Fruit fly (Drosophila melanogaster): Measurements from ENCODE around the gene Ir94e.

Ir94e gene

DNA sequence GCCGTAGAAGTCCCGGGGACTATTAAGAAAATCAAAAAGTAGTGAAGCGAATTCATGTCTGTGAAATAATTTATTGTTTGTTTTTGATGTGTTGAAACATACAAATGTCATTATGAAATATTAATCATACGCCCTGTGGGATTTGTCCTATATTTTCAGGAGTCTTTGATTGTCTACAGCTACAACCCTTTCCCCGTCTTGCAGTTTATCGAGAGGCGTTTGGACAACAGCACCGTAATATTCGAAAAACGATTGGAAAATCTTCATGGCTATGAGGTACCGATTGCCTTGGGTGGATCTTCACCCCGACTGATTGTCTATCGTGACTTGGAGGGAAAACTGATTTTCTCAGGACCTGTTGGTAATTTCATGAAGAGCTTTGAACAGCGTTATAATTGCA lies 1.7 kb upstream of the Ir94e start, which contains the start of gene CG17380:
Gene CG17380 (minus strand): TSS at position 101 of the 400 bp plus-strand sequence.
- TF ChIP-seq CG32767 (GFP tag; IDR thresholded peaks at IDR 0.05), result no peak

DNA sequence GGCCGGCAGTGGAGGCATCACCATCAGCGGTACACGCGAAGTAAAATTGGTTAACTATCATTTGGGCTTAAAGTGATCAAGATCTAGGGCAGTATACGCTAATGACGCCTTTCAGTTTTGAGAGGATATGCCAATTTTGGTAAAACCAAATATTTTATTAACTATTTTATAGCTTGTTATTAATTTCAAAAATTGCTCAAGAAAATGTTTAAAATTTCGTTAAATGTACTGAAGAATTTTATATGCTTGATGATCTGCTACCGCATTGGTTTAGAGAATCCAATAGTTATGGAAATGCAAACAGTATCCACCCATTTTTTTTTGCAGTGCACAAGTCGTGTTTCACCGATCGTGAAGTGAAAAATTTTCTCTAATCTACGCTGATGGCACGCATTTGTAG lies 2.6 kb downstream of the Ir94e start:
- TF ChIP-seq Dfd (GFP tag; optimal IDR thresholded peaks at IDR 0.05) (no peak), chinmo (GFP tag; IDR thresholded peaks at IDR 0.05; ENCODE audit: partially characterized antibody) (no peak), Lhr (GFP tag; optimal IDR thresholded peaks at IDR 0.05) (no peak), Sox102F (GFP tag; optimal IDR thresholded peaks at IDR 0.05) (peak; percentile 34), C15 (GFP tag; IDR thresholded peaks at IDR 0.05) (no peak), H15 (GFP tag; IDR thresholded peaks at IDR 0.05) (no peak), CoRest (tag; optimal IDR thresholded peaks at IDR 0.05) (peak; percentile 2), HmgZ (tag; optimal IDR thresholded peaks at IDR 0.05) (no peak), nerfin-2 (GFP tag; IDR thresholded peaks at IDR 0.05; ENCODE audit: partially characterized antibody) (no peak), row (GFP tag; IDR thresholded peaks at IDR 0.05) (no peak), dmrt11E (tag; optimal IDR thresholded peaks at IDR 0.05) (peak; percentile 7), ara (GFP tag; IDR thresholded peaks at IDR 0.05) (no peak), eve (GFP tag; optimal IDR thresholded peaks at IDR 0.05) (no peak), bab2 (GFP tag; optimal IDR thresholded peaks at IDR 0.05) (no peak), CG30020 (tag; optimal IDR thresholded peaks at IDR 0.05) (no peak), Mrtf (GFP tag; IDR thresholded peaks at IDR 0.05) (no peak), Oli (tag; optimal IDR thresholded peaks at IDR 0.05) (peak; percentile 18), CG1233 (GFP tag; optimal IDR thresholded peaks at IDR 0.05) (no peak), CG10565 (GFP tag; optimal IDR thresholded peaks at IDR 0.05) (no peak)

DNA sequence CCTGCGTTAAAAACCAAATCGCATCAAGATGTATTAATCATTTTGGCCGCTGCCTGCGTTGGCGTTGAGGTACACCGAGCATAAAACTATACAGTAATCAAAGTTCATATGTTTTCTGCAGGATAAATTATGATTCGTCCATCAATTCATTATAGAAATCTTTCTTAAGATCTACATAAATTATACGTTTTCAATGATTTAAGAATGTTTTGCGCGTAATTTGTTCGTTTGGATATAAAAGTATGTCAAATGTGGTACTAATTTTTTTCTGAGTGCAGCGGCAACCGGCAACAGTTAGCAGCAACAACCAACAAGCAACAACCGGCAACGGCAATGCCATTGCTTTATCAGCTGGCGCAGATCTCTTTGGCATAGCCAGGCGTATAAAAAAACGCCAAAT lies 11.3 kb downstream of the Ir94e start:
- TF ChIP-seq HLH54F (GFP tag; optimal IDR thresholded peaks at IDR 0.05), result no peak
- TF ChIP-seq Six4 (GFP tag; optimal IDR thresholded peaks at IDR 0.05), result no peak
- peak; percentile 57 for TF ChIP-seq Drgx (GFP tag; IDR thresholded peaks at IDR 0.05)

DNA sequence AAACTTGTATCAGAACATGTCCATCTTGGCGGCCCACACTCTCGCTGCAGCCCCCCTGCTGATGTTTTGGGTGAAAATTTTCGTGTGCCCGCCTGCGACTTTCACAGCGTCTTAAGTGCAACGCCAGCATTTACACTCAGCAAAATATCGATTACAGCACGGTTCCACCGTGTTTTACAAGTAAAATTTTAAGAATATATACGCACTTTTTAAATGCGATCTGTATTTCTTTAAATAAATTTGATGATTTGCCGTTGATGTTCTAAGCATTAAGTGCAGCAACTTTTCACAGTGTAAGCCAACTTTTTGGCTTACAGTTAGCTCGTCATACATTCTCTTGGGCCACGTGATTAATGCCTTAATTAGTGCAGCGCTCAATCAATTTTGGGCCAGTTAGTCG lies 12.3 kb downstream of the Ir94e start:
- no peak for TF ChIP-seq Aef1 (GFP tag; IDR thresholded peaks at IDR 0.05)
- 0 out of 2 replicates have a peak, but pooled peaks have one; percentile 34 for TF ChIP-seq Drgx (GFP tag; IDR thresholded peaks at IDR 0.05)
- TF ChIP-seq Gug (GFP tag; IDR thresholded peaks at IDR 0.05), result no peak
- TF ChIP-seq CG6791 (GFP tag; IDR thresholded peaks at IDR 0.05; ENCODE audit: partially characterized antibody), result no peak
- TF ChIP-seq CG4820 (GFP tag; optimal IDR thresholded peaks at IDR 0.05), result no peak

DNA sequence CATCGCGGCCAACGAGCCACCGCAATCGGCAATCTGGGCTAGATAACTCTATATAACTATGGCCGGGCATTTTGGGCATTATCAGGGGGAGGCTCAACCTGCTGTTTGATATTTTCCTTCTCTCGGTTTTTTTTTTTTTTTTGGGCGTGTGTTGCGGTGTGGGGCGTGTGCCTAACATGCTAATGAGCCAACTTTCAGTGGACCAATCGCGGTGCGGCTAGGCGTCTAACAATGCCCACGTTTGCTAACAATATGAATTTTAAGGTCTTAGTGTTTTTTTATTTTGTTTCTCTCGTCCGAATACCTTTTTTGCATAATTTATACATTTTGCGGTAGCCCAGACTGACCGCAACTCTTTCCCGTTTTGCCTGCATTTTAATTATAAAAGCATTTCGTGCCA lies 16.6 kb downstream of the Ir94e start:
- no peak for TF ChIP-seq dati (GFP tag; IDR thresholded peaks at IDR 0.05)
- TF ChIP-seq vvl (GFP tag; IDR thresholded peaks at IDR 0.05), result peak; percentile 62; the same call in 1 of the 2 replicates
- TF ChIP-seq zf30C (GFP tag; optimal IDR thresholded peaks at IDR 0.05), result no peak
- TF ChIP-seq chm (GFP tag; IDR thresholded peaks at IDR 0.05), result no peak
- no peak for TF ChIP-seq CG7745 (tag; optimal IDR thresholded peaks at IDR 0.05)
- TF ChIP-seq ssp (GFP tag; IDR thresholded peaks at IDR 0.05), result no peak
- no peak for TF ChIP-seq Awh (GFP tag; IDR thresholded peaks at IDR 0.05)
- TF ChIP-seq mirr (GFP tag; optimal IDR thresholded peaks at IDR 0.05), result no peak
- no peak for TF ChIP-seq CG6683 (GFP tag; optimal IDR thresholded peaks at IDR 0.05)
- no peak for TF ChIP-seq bigmax (GFP tag; optimal IDR thresholded peaks at IDR 0.05)
- TF ChIP-seq H2.0 (GFP tag; IDR thresholded peaks at IDR 0.05), result no peak
- no peak for TF ChIP-seq toy (GFP tag; IDR thresholded peaks at IDR 0.05)
- no peak for TF ChIP-seq CG12236 (GFP tag; optimal IDR thresholded peaks at IDR 0.05)
- TF ChIP-seq wek (GFP tag; optimal IDR thresholded peaks at IDR 0.05), result no peak
- TF ChIP-seq sc (optimal IDR thresholded peaks at IDR 0.05), result no peak
- no peak for TF ChIP-seq sc (GFP tag; optimal IDR thresholded peaks at IDR 0.05)
- peak; percentile 63 for TF ChIP-seq Nf-YC (tag; optimal IDR thresholded peaks at IDR 0.05)
- TF ChIP-seq kni (GFP tag; optimal IDR thresholded peaks at IDR 0.05), result no peak
- TF ChIP-seq bowl (GFP tag; IDR thresholded peaks at IDR 0.05), result no peak
- TF ChIP-seq Nf-YB (GFP tag; optimal IDR thresholded peaks at IDR 0.05), result peak; percentile 58

Data from whole organism, embryonic.